Worm (Caenorhabditis elegans) whole organism, L3 larva: ENCODE data around the gene Y75B8A.25.
A peak's percentile ranks its signal among the peaks of the same experiment; 100 is the strongest.

ENCODE experiments used
- ZK546.5 ChIP-seq: sonication (generic microtip); optimal IDR thresholded peaks from 2 replicates; lab custom pipeline; 2017; ENCODE audit warnings: missing biosample characterization, missing genetic modification characterization
- ama-1 ChIP-seq: fragments of 150-350 bp; optimal IDR thresholded peaks from 2 replicates; lab custom pipeline; 2018
- egl-27 ChIP-seq: sonication (generic microtip); optimal IDR thresholded peaks from 4 replicates; lab custom pipeline; 2017; ENCODE audit warnings: missing biosample characterization, missing genetic modification reagents, missing genetic modification characterization
- elt-3 ChIP-seq, 3 experiments: fragments of 150-350 bp in 1 of 3; sonication (generic microtip) in 2 of 3; optimal IDR thresholded peaks; 2 replicates in 2 of 3; 4 replicates in 1 of 3; lab custom pipeline; 2014 to 2017; ENCODE audit warnings: missing biosample characterization in 3 of 3, missing genetic modification characterization in 3 of 3
- nhr-237 ChIP-seq: fragments of 150-350 bp; optimal IDR thresholded peaks from 2 replicates; lab custom pipeline; 2014; ENCODE audit warnings: missing biosample characterization, missing genetic modification characterization
- nhr-43 ChIP-seq: sonication (generic microtip); optimal IDR thresholded peaks from 2 replicates; lab custom pipeline; 2016; ENCODE audit warnings: mild to moderate bottlenecking, missing genetic modification characterization, missing compliant biosample characterization; ENCODE audit not compliant: poor library complexity, severe bottlenecking
- pqm-1 ChIP-seq: fragments of 150-350 bp; optimal IDR thresholded peaks from 2 replicates; lab custom pipeline; 2017; ENCODE audit warnings: missing biosample characterization, missing genetic modification characterization, inconsistent platforms

DNA sequence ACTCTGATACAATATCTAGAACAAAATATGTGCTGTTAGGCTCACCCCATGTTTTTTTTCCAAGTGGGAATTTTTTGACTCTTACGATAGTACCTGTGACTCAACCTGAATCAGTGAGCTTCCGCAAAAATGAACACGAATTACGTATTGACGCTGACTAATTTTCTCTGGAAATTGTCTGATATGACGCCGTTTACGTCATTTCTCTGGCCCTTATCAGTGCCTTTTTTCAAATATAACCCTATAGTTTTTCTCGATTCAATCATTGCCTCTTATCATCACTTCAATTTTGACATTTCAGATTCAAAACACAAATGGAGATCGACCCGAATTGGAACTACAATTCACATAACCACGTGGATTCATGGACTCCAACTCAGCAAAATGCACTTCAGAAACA, 45.0 kb downstream of the Y75B8A.25 start, which contains the start of gene Y75B8A.28:
- TF ChIP-seq nhr-237 (tag; lab: Kevin White, UChicago) (no peak), nhr-43 (tag; lab: Kevin White, UChicago) (no peak), egl-27 (no peak), pqm-1 (peak; percentile 99), elt-3 (tag; optimal IDR thresholded peaks at IDR 0.05; lab: Kevin White, UChicago) (no peak), ama-1 (lab: Kevin White, UChicago) (no peak), ZK546.5 (tag; lab: Kevin White, UChicago) (no peak)
